Fruit fly (Drosophila melanogaster): ENCODE data around the gene Oseg4.

DNA sequence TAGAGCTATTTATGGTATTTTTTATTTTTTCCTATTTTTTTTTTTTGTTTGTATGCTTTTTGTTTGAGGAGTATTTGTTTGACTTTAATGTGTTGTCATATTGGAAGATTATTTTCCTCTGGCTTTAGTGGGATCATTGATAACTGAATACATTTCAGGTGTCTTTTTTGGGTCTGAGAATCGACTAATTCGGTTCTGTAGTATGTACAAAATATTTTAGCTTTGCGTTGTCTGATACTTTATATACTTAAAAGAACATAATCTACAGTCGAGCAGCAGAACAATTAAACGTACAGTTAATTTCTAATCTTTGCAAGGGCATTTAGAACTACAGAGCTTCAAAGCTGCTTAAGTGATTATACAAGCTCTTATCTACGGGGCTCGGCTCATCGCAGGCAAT, 12.5 kb downstream of the Oseg4 start, which contains the start of gene CG18171:
- TF ChIP-seq croc (GFP tag; conservative IDR thresholded peaks at IDR 0.05) (no peak), stwl (tag; optimal IDR thresholded peaks at IDR 0.05) (no peak)
